Fruit fly (Drosophila melanogaster): ENCODE data around the gene Ir94c.

DNA sequence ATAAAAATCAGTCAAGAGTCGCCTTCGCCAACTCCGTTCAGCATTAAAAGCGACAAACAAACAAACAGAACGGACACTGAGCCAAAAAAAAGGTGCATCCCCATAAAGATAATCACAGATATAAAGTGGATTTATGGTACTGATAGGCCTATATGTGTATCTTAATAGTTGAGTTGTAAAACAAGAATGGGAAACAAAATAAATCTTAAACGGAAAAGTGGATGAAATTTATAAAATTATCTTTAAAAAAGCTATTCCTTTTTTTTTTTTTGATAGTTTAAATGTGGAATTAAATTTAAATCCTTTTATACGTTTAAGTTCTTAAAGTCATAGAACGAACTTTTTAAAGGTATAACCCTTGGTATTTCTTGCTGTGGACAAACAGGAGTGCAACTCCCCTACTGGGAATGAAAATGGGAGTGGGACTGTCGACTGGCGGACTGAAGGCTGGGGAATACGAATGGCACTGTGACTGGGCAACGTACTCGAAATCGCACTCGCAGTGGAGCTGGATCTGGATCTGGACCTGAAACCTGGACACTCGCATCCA is 17.8 kb upstream of the Ir94c start:
- TF ChIP-seq CG5953 (GFP tag; IDR thresholded peaks at IDR 0.05) (no peak), Oaz (GFP tag; IDR thresholded peaks at IDR 0.05) (no peak), sens (GFP tag) (peak; percentile 1), Mad (GFP tag; optimal IDR thresholded peaks at IDR 0.05) (no peak), prd (optimal IDR thresholded peaks at IDR 0.05) (no peak), prd (GFP tag; IDR thresholded peaks at IDR 0.05) (no peak), Blimp-1 (GFP tag; optimal IDR thresholded peaks at IDR 0.05) (no peak), odd (GFP tag; optimal IDR thresholded peaks at IDR 0.05) (no peak), Dbx (GFP tag; IDR thresholded peaks at IDR 0.05) (no peak), crp (GFP tag; optimal IDR thresholded peaks at IDR 0.05) (no peak), Doc3 (GFP tag; IDR thresholded peaks at IDR 0.05; ENCODE audit: partially characterized antibody) (no peak), nerfin-1 (tag; optimal IDR thresholded peaks at IDR 0.05) (no peak), al (GFP tag; IDR thresholded peaks at IDR 0.05) (no peak), CG8944 (GFP tag; optimal IDR thresholded peaks at IDR 0.05) (no peak), Nf-YC (tag; optimal IDR thresholded peaks at IDR 0.05) (no peak)

Data from whole organism, embryonic.